Fruit fly (Drosophila melanogaster): ENCODE results near the gene CG3862.

DNA sequence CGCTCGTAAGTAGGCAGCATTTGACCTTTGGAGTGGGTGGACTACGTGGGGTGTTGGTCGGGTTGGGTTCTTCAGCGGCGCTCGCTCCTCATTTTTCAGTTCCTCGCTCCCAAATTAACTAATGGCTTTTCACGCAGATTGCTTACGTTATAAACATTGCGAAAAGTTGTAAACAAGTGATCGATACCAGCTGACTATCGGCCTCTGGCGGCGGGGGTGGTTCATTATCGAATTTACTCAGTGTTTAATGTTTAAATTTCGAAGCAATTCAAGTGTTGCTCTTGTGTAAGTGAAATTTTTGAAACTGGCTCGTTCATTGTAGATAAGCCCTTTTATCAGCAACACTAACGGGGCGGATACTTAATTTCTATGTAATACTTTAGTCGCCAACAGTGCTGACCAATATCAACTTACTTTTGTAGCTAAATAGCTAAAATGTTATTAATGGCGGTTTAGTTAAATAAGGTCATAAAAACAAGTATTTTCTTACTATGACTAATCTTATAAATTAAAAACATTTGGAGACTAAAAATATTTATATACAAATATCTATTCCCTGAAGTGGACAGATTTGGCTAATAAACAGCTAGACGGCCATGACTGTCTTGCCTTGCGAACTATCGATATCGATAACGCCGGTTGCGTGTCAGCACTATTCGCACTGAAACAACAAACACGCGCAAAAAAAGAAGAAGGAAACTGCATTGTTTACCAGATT, 6.2 kb downstream of the CG3862 start, which contains the start of the genes PGAP2 and Clp:
- TF ChIP-seq Sin3A (optimal IDR thresholded peaks at IDR 0.05) (no peak), Myc (optimal IDR thresholded peaks at IDR 0.05) (no peak), insv (optimal IDR thresholded peaks at IDR 0.05) (no peak), ttk (optimal IDR thresholded peaks at IDR 0.05) (no peak)
